Worm (Caenorhabditis elegans) whole organism, L1 larva: ENCODE data around the gene F35G2.1.
"Not testable (repeated sequence)": the region's sequence is repeated elsewhere in the genome, so short reads cannot be mapped to it uniquely, and the experiment has no call there.

Source experiments
- C04F5.9 ChIP-seq: sonication (generic microtip); optimal IDR thresholded peaks from 2 replicates; lab custom pipeline; 2016; ENCODE audit warnings: missing genetic modification characterization, missing compliant biosample characterization
- alr-1 ChIP-seq: fragments of 200-800 bp; sonication (Bioruptor generic); optimal IDR thresholded peaks from 2 replicates; lab custom pipeline; 2018; ENCODE audit warnings: borderline replicate concordance, mild to moderate bottlenecking, missing genetic modification characterization, missing compliant biosample characterization
- ceh-8 ChIP-seq: fragments of 200-800 bp; sonication (Bioruptor generic); optimal IDR thresholded peaks from 2 replicates; lab custom pipeline; 2018; ENCODE audit warnings: mild to moderate bottlenecking, missing genetic modification characterization, moderate library complexity, missing compliant biosample characterization
- ces-1 ChIP-seq: fragments of 150-350 bp; optimal IDR thresholded peaks from 2 replicates; lab custom pipeline; 2014; ENCODE audit warnings: missing biosample characterization, missing genetic modification reagents, missing genetic modification characterization
- dsc-1 ChIP-seq: sonication (generic microtip); optimal IDR thresholded peaks from 2 replicates; lab custom pipeline; 2016; ENCODE audit warnings: mild to moderate bottlenecking, missing genetic modification characterization, missing compliant biosample characterization
- efl-1 ChIP-seq, 4 experiments: fragments of 150-350 bp; optimal IDR thresholded peaks in 3 of 4; peaks in 1 of 4; 1 replicate in 1 of 4; 2 replicates in 3 of 4; lab custom pipeline; 2014; ENCODE audit warnings: missing biosample characterization in 2 of 4, missing genetic modification characterization in 2 of 4, missing genetic modification reagents in 2 of 4
- egl-27 ChIP-seq, 2 experiments: fragments of 150-350 bp in 1 of 2; sonication (generic microtip); optimal IDR thresholded peaks; 3 replicates each; lab custom pipeline; 2017 to 2018; ENCODE audit warnings: missing biosample characterization in 2 of 2, missing genetic modification characterization in 2 of 2, missing genetic modification reagents in 2 of 2
- elt-2 ChIP-seq: sonication (generic microtip); optimal IDR thresholded peaks from 2 replicates; lab custom pipeline; 2016; ENCODE audit warnings: missing genetic modification characterization, mild to moderate bottlenecking, inconsistent platforms, missing compliant biosample characterization, missing genetic modification reagents
- fkh-10 ChIP-seq: sonication (generic microtip); optimal IDR thresholded peaks from 2 replicates; lab custom pipeline; 2017; ENCODE audit warnings: missing biosample characterization, missing genetic modification reagents, missing genetic modification characterization
- fkh-8 ChIP-seq: sonication (generic microtip); optimal IDR thresholded peaks from 2 replicates; lab custom pipeline; 2016; ENCODE audit warnings: mild to moderate bottlenecking, missing genetic modification characterization, missing compliant biosample characterization
- hlh-17 ChIP-seq: fragments of 200-800 bp; sonication (Bioruptor generic); optimal IDR thresholded peaks from 2 replicates; lab custom pipeline; 2018; ENCODE audit warnings: missing genetic modification characterization, mild to moderate bottlenecking, missing compliant biosample characterization, moderate library complexity, borderline replicate concordance
- isw-1 ChIP-seq: fragments of 200-800 bp; sonication (Bioruptor generic); IDR thresholded peaks from 2 replicates; pipeline ENCODE4 v1.3.6; 2022; ENCODE audit warnings: missing genetic modification characterization, missing compliant biosample characterization
- lin-13 ChIP-seq: fragments of 150-350 bp; optimal IDR thresholded peaks from 2 replicates; lab custom pipeline; 2014; ENCODE audit warnings: missing biosample characterization, missing genetic modification reagents, missing genetic modification characterization
- lin-14 ChIP-seq: fragments of 200-800 bp; sonication (Bioruptor generic); optimal IDR thresholded peaks from 2 replicates; lab custom pipeline; 2018; ENCODE audit warnings: mild to moderate bottlenecking, missing genetic modification characterization, moderate library complexity, missing compliant biosample characterization
- lin-15B ChIP-seq: fragments of 150-350 bp; sonication (generic microtip); optimal IDR thresholded peaks from 3 replicates; lab custom pipeline; 2014; ENCODE audit warnings: missing biosample characterization, missing genetic modification characterization
- lin-39 ChIP-seq: fragments of 150-350 bp; optimal IDR thresholded peaks from 2 replicates; lab custom pipeline; 2014; ENCODE audit warnings: missing biosample characterization, missing genetic modification reagents, missing genetic modification characterization
- lsy-2 ChIP-seq, 2 experiments: fragments of 150-350 bp; optimal IDR thresholded peaks; 2 replicates each; lab custom pipeline; 2014; ENCODE audit warnings: missing biosample characterization in 2 of 2, missing genetic modification characterization in 2 of 2
- mab-9 ChIP-seq: fragments of 200-800 bp; sonication (Bioruptor generic); IDR thresholded peaks from 2 replicates; pipeline ENCODE4 v1.3.6; 2022; ENCODE audit warnings: missing genetic modification reagents, missing genetic modification characterization, missing compliant biosample characterization
- nhr-11 ChIP-seq: fragments of 150-350 bp; optimal IDR thresholded peaks from 2 replicates; lab custom pipeline; 2014; ENCODE audit warnings: missing biosample characterization, missing genetic modification characterization
- nhr-12 ChIP-seq: sonication (generic microtip); optimal IDR thresholded peaks from 2 replicates; lab custom pipeline; 2017; ENCODE audit warnings: missing biosample characterization, missing genetic modification characterization
- nhr-237 ChIP-seq: fragments of 150-350 bp; optimal IDR thresholded peaks from 2 replicates; lab custom pipeline; 2014; ENCODE audit warnings: missing biosample characterization, missing genetic modification characterization
- nhr-28 ChIP-seq: fragments of 150-350 bp; optimal IDR thresholded peaks from 2 replicates; lab custom pipeline; 2014; ENCODE audit warnings: missing biosample characterization, missing genetic modification characterization
- nhr-71 ChIP-seq: sonication (generic microtip); optimal IDR thresholded peaks from 2 replicates; lab custom pipeline; 2016; ENCODE audit warnings: mild to moderate bottlenecking, missing genetic modification characterization, moderate library complexity, missing compliant biosample characterization
- nhr-76 ChIP-seq: sonication (generic microtip); optimal IDR thresholded peaks from 2 replicates; lab custom pipeline; 2017; ENCODE audit warnings: missing biosample characterization, missing genetic modification characterization
- nhr-84 ChIP-seq: sonication (generic microtip); optimal IDR thresholded peaks from 2 replicates; lab custom pipeline; 2017; ENCODE audit warnings: missing biosample characterization, missing genetic modification characterization
- nhr-85 ChIP-seq: sonication (generic microtip); peaks from one replicate; lab custom pipeline; 2016; ENCODE audit warnings: missing genetic modification characterization, inconsistent platforms, missing compliant biosample characterization
- nhr-90 ChIP-seq: sonication (generic microtip); optimal IDR thresholded peaks from 2 replicates; lab custom pipeline; 2016; ENCODE audit warnings: mild to moderate bottlenecking, missing genetic modification characterization, missing compliant biosample characterization; ENCODE audit not compliant: poor library complexity
- snu-23 ChIP-seq: sonication (generic microtip); optimal IDR thresholded peaks from 2 replicates; lab custom pipeline; 2016; ENCODE audit warnings: missing genetic modification characterization, missing compliant biosample characterization
- swsn-7 ChIP-seq: sonication (generic microtip); optimal IDR thresholded peaks from 2 replicates; lab custom pipeline; 2016; ENCODE audit warnings: missing genetic modification characterization, missing compliant biosample characterization
- tlp-1 ChIP-seq: fragments of 150-350 bp; optimal IDR thresholded peaks from 2 replicates; lab custom pipeline; 2014; ENCODE audit warnings: missing biosample characterization, missing genetic modification characterization
- unc-130 ChIP-seq: fragments of 150-350 bp; optimal IDR thresholded peaks from 2 replicates; lab custom pipeline; 2017; ENCODE audit warnings: missing biosample characterization, missing genetic modification characterization, inconsistent platforms
- unc-30 ChIP-seq: sonication (generic microtip); optimal IDR thresholded peaks from 2 replicates; lab custom pipeline; 2017; ENCODE audit warnings: missing biosample characterization, missing genetic modification characterization
- unc-98 ChIP-seq: fragments of 200-800 bp; sonication (Bioruptor generic); IDR thresholded peaks from 2 replicates; pipeline ENCODE4 v1.3.6; 2022; ENCODE audit warnings: missing genetic modification characterization, missing compliant biosample characterization
- vab-15 ChIP-seq: sonication (generic microtip); optimal IDR thresholded peaks from 2 replicates; lab custom pipeline; 2017; ENCODE audit warnings: missing genotype, mild to moderate bottlenecking, missing genetic modification characterization, missing compliant biosample characterization

The F35G2.1 gene

DNA sequence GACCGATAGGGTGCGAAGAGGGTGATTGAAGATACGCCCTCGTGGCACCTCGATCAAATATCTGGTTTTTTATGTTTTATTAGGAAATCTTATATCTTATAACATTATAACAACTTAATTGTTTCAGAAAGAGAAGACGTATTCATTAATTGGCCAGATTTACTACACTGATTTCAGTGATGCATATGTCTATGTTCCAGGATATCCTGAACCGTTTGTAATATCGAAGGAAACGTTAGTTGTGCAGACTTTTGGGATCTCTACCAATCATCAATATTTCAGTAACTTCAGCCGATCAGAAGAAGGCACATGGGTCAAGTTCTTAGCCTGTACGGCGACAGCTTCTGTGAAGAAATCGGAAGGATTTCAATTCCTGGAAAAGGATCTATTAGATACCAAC lies 42.6 kb upstream of the F35G2.1 start:
- TF ChIP-seq hlh-17 (GFP tag; lab: Kevin White, UChicago) = no peak

- no peak for TF ChIP-seq efl-1 (optimal IDR thresholded peaks at IDR 0.05; lab: Kevin White, UChicago)
- no peak for TF ChIP-seq efl-1 (GFP tag; optimal IDR thresholded peaks at IDR 0.05 in 1 of 2; lab: Kevin White, UChicago)
- TF ChIP-seq dsc-1 (tag; lab: Kevin White, UChicago) = no peak
- no peak for TF ChIP-seq unc-130
- no peak for TF ChIP-seq lsy-2 (tag; optimal IDR thresholded peaks at IDR 0.05; lab: Kevin White, UChicago)
- TF ChIP-seq vab-15 (tag; lab: Kevin White, UChicago) = no peak
- no peak for TF ChIP-seq nhr-237 (tag; lab: Kevin White, UChicago)
- TF ChIP-seq nhr-85 (tag; lab: Kevin White, UChicago) = no peak
- no peak for TF ChIP-seq isw-1 (GFP tag; lab: Robert Waterston, UW)
- TF ChIP-seq lin-13 = no peak
- no peak for TF ChIP-seq snu-23 (GFP tag; lab: Kevin White, UChicago)
- no peak for TF ChIP-seq alr-1 (tag; lab: Kevin White, UChicago)
- no peak for TF ChIP-seq unc-98
- no peak for TF ChIP-seq nhr-84 (tag; lab: Kevin White, UChicago)
- TF ChIP-seq ces-1 (GFP tag; lab: Kevin White, UChicago) = no peak
- no peak for TF ChIP-seq C04F5.9
- no peak for TF ChIP-seq fkh-10
Observed at ce11 chrIV:12162732-12163131, 40.3 kb upstream of the F35G2.1 start.

DNA sequence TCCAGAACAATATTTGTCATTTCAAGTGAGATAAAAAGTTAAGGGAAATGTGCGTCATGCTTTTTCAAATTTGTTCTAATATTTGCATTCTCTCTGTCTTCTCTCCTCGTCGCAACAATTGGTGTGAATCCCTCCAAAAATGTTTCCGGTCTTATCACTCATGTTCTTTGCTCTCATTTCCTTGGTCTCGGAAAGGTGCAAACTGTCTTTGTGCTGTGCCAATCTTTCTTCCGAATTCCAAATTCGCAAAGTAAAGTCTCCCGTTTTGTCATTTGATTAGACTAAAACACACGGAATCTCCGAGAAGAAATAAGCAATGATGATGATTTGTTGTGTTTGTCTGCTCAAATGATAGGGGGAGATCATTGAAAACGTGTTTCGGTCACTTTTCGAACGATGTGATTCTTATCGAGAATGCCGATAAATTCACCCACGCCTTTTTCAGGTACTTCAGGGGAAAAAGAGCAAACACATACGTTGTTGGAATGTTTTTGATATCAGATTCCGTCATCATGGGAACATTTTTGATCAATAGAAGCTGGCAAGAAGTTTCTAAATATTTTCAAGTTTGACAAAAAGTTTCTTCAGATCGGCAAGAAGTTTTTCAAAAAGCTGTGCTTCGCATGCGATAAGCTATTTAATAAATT lies 37.5 kb upstream of the F35G2.1 start:
- peak; percentile 47 for TF ChIP-seq elt-2
- TF ChIP-seq nhr-12 (tag; lab: Kevin White, UChicago) = no peak
- TF ChIP-seq swsn-7 (tag; lab: Kevin White, UChicago) = no peak
- no peak for TF ChIP-seq tlp-1 (tag; lab: Kevin White, UChicago)
- TF ChIP-seq ceh-8 (GFP tag; lab: Kevin White, UChicago) = no peak
- no peak for TF ChIP-seq efl-1 (optimal IDR thresholded peaks at IDR 0.05; lab: Kevin White, UChicago)
- peak in 1 of 2 experiments; percentile 70 for TF ChIP-seq efl-1 (GFP tag; optimal IDR thresholded peaks at IDR 0.05 in 1 of 2; lab: Kevin White, UChicago)

DNA sequence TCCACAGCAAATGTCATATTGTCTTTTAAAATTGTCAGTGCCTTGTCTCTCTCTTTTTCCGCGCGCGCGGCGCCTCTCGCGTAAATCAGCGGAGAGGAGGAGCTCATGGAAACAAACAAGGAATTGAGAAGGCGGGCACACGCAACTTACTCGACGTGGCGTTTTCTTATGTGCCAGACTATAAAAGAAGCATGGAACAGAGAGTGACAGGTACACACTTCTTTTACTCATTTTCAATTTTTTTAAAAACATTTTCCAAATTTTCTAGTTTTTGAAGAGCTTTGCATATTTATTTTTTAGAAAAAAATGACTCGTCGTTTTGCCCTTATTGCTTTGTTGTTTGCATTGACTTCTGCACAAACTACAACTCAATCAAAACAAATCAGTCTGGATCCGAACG lies 35.1 kb upstream of the F35G2.1 start, which contains the start of gene F20B10.3:
TSS of gene F20B10.3 (plus strand) at position 301 of the 400 bp plus-strand sequence.
- TF ChIP-seq efl-1 (optimal IDR thresholded peaks at IDR 0.05; lab: Kevin White, UChicago) = no peak
- TF ChIP-seq efl-1 (GFP tag; optimal IDR thresholded peaks at IDR 0.05 in 1 of 2; lab: Kevin White, UChicago) = peak in 1 of 2 experiments; percentile 43
- TF ChIP-seq nhr-76 (tag; lab: Kevin White, UChicago) = no peak

DNA sequence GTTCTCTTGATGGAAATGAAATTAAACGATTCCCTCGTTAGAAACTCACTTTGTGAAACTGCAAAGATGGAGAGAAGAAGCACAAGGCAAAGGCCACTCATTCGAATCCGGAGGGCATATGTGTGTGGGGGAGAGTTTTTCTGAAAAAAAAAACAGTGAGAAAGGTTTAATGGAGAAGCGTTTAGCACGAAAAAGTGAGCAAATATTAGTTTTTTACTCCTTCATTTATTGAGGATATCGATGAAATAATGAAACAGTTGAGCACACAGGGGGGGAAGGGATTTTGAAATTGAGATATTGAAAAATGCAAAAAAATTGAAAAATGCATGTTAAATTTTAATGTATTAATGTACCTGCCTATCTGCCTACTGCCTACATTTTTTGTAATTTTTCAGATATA lies 24.8 kb upstream of the F35G2.1 start, which contains the start of gene nlr-1:
TSS of gene nlr-1 (minus strand) at position 101 of the 400 bp plus-strand sequence.
- not testable (repeated sequence) for TF ChIP-seq alr-1 (tag; lab: Kevin White, UChicago); nhr-90 (tag; lab: Kevin White, UChicago); egl-27 (tag; optimal IDR thresholded peaks at IDR 0.05; lab: Kevin White, UChicago)

DNA sequence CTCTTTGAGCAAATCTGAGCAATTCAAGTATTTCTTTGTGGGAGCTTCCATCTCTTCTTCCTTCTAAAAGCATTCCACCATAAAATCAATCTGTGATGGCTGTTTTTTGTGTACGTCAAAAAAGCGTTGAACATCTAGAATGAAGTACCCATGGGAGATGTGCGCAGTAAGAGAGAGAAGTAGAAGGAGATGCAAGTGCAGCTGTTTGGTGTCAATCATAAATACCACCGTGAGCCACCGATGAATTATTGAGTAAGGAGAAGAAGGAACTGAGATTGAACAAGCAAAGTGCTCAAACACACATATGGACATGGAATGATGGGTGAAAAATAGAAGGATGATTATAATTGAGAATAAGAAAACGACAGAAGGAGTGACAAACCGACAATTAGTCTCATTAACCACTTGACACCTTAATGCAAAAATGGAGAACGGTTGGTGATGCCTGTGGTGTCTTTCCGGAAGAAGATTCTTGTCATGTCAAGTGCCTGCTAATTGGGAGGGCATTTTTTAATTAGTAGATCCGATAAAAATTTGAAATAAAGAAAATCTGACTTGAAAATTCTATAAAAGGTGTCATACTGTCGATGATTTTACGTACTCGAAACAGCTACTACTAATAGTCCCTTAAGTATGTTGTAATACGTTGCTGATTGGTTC lies 10.8 kb upstream of the F35G2.1 start:
- TF ChIP-seq fkh-8 (tag; lab: Kevin White, UChicago) (no peak), unc-30 (tag; lab: Kevin White, UChicago) (no peak), nhr-11 (tag; lab: Kevin White, UChicago) (no peak), nhr-28 (no peak), lin-14 (GFP tag; lab: Kevin White, UChicago) (peak; percentile 10), nhr-71 (tag; lab: Kevin White, UChicago) (no peak), mab-9 (GFP tag; lab: Robert Waterston, UW) (no peak), lin-15B (tag; lab: Kevin White, UChicago) (no peak), lin-39 (tag; lab: Kevin White, UChicago) (no peak)
